Fruit fly (Drosophila melanogaster) ovary, adult (tissue): Measurements from ENCODE around the gene CG3842.

Source experiments
- CG17801 ChIP-seq: fragments of 200-800 bp; optimal IDR thresholded peaks from 2 replicates; lab custom pipeline; 2019; ENCODE audit warnings: missing biosample characterization, mild to moderate bottlenecking, missing genetic modification characterization, moderate library complexity; ENCODE audit not compliant: partially characterized antibody

The CG3842 gene

dm6 chrX:6330369-6330949, 7.1 kb upstream of the CG3842 start, which contains the start of gene CG42240:
CG42240 (plus strand) TSS chrX:6330842.
- peak; percentile 83 for TF ChIP-seq CG17801 (GFP tag; lab: Kevin White, UChicago)

dm6 chrX:6332988-6333719, 4.4 kb upstream of the CG3842 start:
- no peak for TF ChIP-seq CG17801 (GFP tag; lab: Kevin White, UChicago)

- no peak for TF ChIP-seq CG17801 (GFP tag; lab: Kevin White, UChicago)
Measured at dm6 chrX:6334945-6335344, 2.6 kb upstream of the CG3842 start.

dm6 chrX:6338738-6339614, 1.4 kb downstream of the CG3842 start:
- TF ChIP-seq CG17801 (GFP tag; lab: Kevin White, UChicago), result no peak

dm6 chrX:6339970-6340548, 2.5 kb downstream of the CG3842 start:
- peak; percentile 60 for TF ChIP-seq CG17801 (GFP tag; lab: Kevin White, UChicago)

- TF ChIP-seq CG17801 (GFP tag; lab: Kevin White, UChicago), result peak; percentile 92
Measured at dm6 chrX:6340593-6341068, 3.1 kb downstream of the CG3842 start.

dm6 chrX:6341678-6342077, 4.1 kb downstream of the CG3842 start:
- TF ChIP-seq CG17801 (GFP tag; lab: Kevin White, UChicago), result peak; percentile 15

- TF ChIP-seq CG17801 (GFP tag; lab: Kevin White, UChicago), result no peak
Measured at dm6 chrX:6343323-6343722, 5.8 kb downstream of the CG3842 start.

dm6 chrX:6343786-6344537, 6.4 kb downstream of the CG3842 start:
- peak; percentile 68 for TF ChIP-seq CG17801 (GFP tag; lab: Kevin White, UChicago)

dm6 chrX:6344538-6345074, 7.0 kb downstream of the CG3842 start:
- TF ChIP-seq CG17801 (GFP tag; lab: Kevin White, UChicago), result peak; percentile 11

dm6 chrX:6346153-6346552, 8.6 kb downstream of the CG3842 start:
- no peak for TF ChIP-seq CG17801 (GFP tag; lab: Kevin White, UChicago)

- TF ChIP-seq CG17801 (GFP tag; lab: Kevin White, UChicago), result peak; percentile 10
Measured at dm6 chrX:6346926-6347367, 9.4 kb downstream of the CG3842 start, which contains the start of gene CG3847. CG3847 (plus strand) TSS chrX:6347103.

- TF ChIP-seq CG17801 (GFP tag; lab: Kevin White, UChicago), result no peak
Measured at dm6 chrX:6349231-6349630, 11.7 kb downstream of the CG3842 start.
